Fruit fly (Drosophila melanogaster) whole organism, prepupa: ENCODE results near the gene MED10.

Experiments used
- OdsH ChIP-seq: fragments of 200-800 bp; sonication (Bioruptor generic); optimal IDR thresholded peaks from 3 replicates; lab custom pipeline; 2016; ENCODE audit warnings: missing biosample characterization, missing genetic modification characterization
- Smox ChIP-seq: fragments of 200-800 bp; sonication (Bioruptor generic); optimal IDR thresholded peaks from 3 replicates; lab custom pipeline; 2016; ENCODE audit warnings: missing biosample characterization, missing genetic modification characterization
- Sox14 ChIP-seq: fragments of 200-800 bp; sonication (Bioruptor generic); optimal IDR thresholded peaks from 3 replicates; lab custom pipeline; 2016; ENCODE audit warnings: missing biosample characterization, missing genetic modification characterization
- achi ChIP-seq: fragments of 200-800 bp; sonication (Bioruptor generic); optimal IDR thresholded peaks from 3 replicates; lab custom pipeline; 2016; ENCODE audit warnings: missing biosample characterization, missing genetic modification characterization
- dsx ChIP-seq: fragments of 200-800 bp; optimal IDR thresholded peaks from 3 replicates; lab custom pipeline; 2019; ENCODE audit warnings: missing biosample characterization, mild to moderate bottlenecking, missing genetic modification characterization, moderate library complexity; ENCODE audit not compliant: poor library complexity, severe bottlenecking
- eg ChIP-seq: fragments of 200-800 bp; sonication (Bioruptor generic); IDR thresholded peaks from 3 replicates; pipeline ENCODE4 v1.3.6; 2022; ENCODE audit warnings: missing biosample characterization, missing genetic modification characterization
- spab ChIP-seq: fragments of 200-800 bp; sonication (Bioruptor generic); optimal IDR thresholded peaks from 2 replicates; lab custom pipeline; 2017; ENCODE audit warnings: missing biosample characterization, mild to moderate bottlenecking, missing genetic modification characterization, missing genetic modification reagents
- ss ChIP-seq, 2 experiments: fragments of 200-800 bp; sonication (Bioruptor generic); optimal IDR thresholded peaks; 2 replicates in 1 of 2; 3 replicates in 1 of 2; lab custom pipeline; 2017 to 2018; ENCODE audit warnings: mild to moderate bottlenecking in 2 of 2, missing biosample characterization in 2 of 2, missing genetic modification characterization in 2 of 2, moderate library complexity in 1 of 2

- TF ChIP-seq ss (GFP tag; optimal IDR thresholded peaks at IDR 0.05; lab: Kevin White, UChicago) (peak; percentile 50 to 73), achi (GFP tag; lab: Kevin White, UChicago) (peak; percentile 20), dsx (GFP tag; lab: Kevin White, UChicago) (peak; percentile 85), eg (GFP tag; lab: Robert Waterston, UW) (no peak), Smox (GFP tag; lab: Kevin White, UChicago) (no peak), OdsH (peak; percentile 8), Sox14 (GFP tag; lab: Kevin White, UChicago) (no peak), spab (GFP tag; lab: Kevin White, UChicago) (peak; percentile 71)
Observed at dm6 chr3L:16259552-16259951, 27.7 kb downstream of the MED10 start, which contains the start of gene CG13053.
